Fruit fly (Drosophila melanogaster): ENCODE measurements around the gene CG18563.

The CG18563 gene

DNA sequence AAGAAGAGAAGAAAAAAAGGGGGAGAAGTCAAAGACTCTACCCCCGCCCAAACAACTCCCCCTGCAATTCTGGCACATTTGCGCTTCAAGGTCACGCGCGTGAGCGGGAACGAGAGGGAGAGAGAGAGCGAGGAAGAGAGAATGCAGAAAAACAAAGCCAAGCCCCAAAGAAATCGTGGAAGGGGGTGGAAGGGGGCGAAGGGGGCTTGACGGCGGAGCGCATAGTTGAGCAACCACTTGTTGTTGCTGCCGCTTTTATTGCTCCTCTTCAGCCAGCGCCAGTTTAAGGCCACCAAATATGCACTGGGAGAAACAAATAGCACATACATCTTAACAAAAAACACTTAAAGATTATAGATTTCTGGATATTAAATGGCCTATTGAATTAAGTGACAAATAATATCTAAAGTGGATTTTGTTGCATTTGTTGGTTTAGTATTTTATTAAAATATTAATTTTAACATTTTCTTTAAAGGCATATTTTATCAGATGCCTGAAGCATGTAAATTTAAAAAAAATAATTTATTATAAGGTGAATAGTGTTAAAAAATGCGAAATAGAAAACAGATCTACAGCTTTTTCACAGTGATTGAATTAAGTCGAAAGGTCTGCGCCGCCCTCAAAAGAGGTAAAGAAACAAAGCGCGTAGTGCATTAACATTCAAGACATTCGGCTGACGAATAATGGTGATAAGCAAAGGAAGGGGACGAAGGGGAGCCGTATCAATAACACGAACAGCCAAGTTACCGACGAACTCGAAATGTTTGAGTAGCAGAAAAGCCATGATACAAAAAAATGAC is 27.9 kb downstream of the CG18563 start:
- TF ChIP-seq bab1 (GFP tag; optimal IDR thresholded peaks at IDR 0.05) (peak; percentile 8), tj (GFP tag; optimal IDR thresholded peaks at IDR 0.05) (peak; percentile 76), Mnt (GFP tag; optimal IDR thresholded peaks at IDR 0.05) (peak; percentile 88), CG33017 (tag; optimal IDR thresholded peaks at IDR 0.05) (peak; percentile 86), CG14711 (tag; optimal IDR thresholded peaks at IDR 0.05) (peak; percentile 91), CG11617 (GFP tag; optimal IDR thresholded peaks at IDR 0.05) (peak; percentile 91), pad (GFP tag; optimal IDR thresholded peaks at IDR 0.05) (peak; percentile 85), CG1620 (GFP tag; optimal IDR thresholded peaks at IDR 0.05) (peak; percentile 44), Clk (GFP tag; optimal IDR thresholded peaks at IDR 0.05) (peak; percentile 73), CG5204 (GFP tag; optimal IDR thresholded peaks at IDR 0.05) (peak; percentile 54), CG7101 (tag; optimal IDR thresholded peaks at IDR 0.05) (peak; percentile 93), cic (GFP tag; optimal IDR thresholded peaks at IDR 0.05) (no peak), cnc (optimal IDR thresholded peaks at IDR 0.05) (no peak), CG12768 (GFP tag; optimal IDR thresholded peaks at IDR 0.05) (peak; percentile 84), kay (GFP tag; ENCODE audit: borderline replicate concordance) (peak; percentile 22), Crg-1 (GFP tag; optimal IDR thresholded peaks at IDR 0.05) (peak; percentile 31), Hr96 (GFP tag; optimal IDR thresholded peaks at IDR 0.05) (peak; percentile 19), ovo (GFP tag; optimal IDR thresholded peaks at IDR 0.05) (peak; percentile 70), toe (GFP tag; optimal IDR thresholded peaks at IDR 0.05) (no peak), CG7045 (GFP tag; optimal IDR thresholded peaks at IDR 0.05) (peak; percentile 65)

DNA sequence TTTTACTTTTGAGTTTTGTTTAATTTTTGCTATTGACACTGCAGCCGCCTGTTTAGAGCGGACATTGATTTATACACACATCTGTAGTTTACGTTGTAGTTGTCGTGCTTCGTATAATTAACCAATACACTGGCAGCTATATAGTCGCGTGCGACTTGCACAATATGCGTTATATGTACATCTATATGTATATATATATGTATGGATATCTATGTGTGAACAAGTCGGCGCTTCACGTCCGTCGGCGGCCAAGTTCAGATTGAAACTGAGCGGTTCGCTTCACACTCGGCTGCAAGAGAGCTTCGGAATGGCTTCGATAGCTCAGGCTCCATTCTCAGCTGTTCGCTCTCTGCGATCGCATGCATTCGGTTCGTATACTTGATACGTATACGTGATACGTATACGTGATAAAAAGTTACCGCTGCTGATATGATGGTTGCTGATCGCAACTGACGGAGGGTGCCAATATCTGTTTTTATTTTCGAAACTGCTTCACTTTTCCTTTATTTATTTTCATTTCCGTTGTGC is 29.9 kb downstream of the CG18563 start:
- TF ChIP-seq CG1620 (GFP tag; optimal IDR thresholded peaks at IDR 0.05) (no peak), ovo (GFP tag; optimal IDR thresholded peaks at IDR 0.05) (no peak), CG12768 (GFP tag; optimal IDR thresholded peaks at IDR 0.05) (peak; percentile 47), CG7101 (tag; optimal IDR thresholded peaks at IDR 0.05) (peak; percentile 28), toe (GFP tag; optimal IDR thresholded peaks at IDR 0.05) (peak; percentile 26), cic (GFP tag; optimal IDR thresholded peaks at IDR 0.05) (peak; percentile 93), CG14711 (tag; optimal IDR thresholded peaks at IDR 0.05) (peak; percentile 22), tj (GFP tag; optimal IDR thresholded peaks at IDR 0.05) (peak; percentile 45), CG5204 (GFP tag; optimal IDR thresholded peaks at IDR 0.05) (no peak), pad (GFP tag; optimal IDR thresholded peaks at IDR 0.05) (peak; percentile 4), bab1 (GFP tag; optimal IDR thresholded peaks at IDR 0.05) (no peak), Clk (GFP tag; optimal IDR thresholded peaks at IDR 0.05) (no peak), CG7045 (GFP tag; optimal IDR thresholded peaks at IDR 0.05) (no peak), Mnt (GFP tag; optimal IDR thresholded peaks at IDR 0.05) (peak; percentile 84), cnc (optimal IDR thresholded peaks at IDR 0.05) (no peak), Hr96 (GFP tag; optimal IDR thresholded peaks at IDR 0.05) (peak; percentile 1), Crg-1 (GFP tag; optimal IDR thresholded peaks at IDR 0.05) (peak; percentile 28), kay (GFP tag; ENCODE audit: borderline replicate concordance) (peak; percentile 94), CG33017 (tag; optimal IDR thresholded peaks at IDR 0.05) (peak; percentile 58), CG11617 (GFP tag; optimal IDR thresholded peaks at IDR 0.05) (peak; percentile 21)

DNA sequence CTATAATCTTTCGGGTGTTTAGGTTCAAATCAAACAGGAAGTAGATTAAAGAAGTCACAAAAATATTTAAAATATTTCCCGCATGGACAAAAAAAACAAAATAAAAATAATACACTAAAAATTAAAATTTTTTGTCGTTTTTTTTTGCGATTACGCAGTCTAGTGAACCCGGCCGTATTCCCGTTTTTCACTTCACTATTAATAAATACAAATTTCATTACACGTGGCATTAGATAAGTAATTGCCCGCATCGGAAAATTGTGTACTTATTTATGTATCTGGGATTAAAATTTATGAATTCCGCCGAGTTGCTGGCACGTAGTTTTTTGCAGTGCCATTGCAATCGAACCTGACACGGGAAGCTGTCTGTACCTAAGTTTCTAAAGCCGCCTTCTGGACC is 30.7 kb downstream of the CG18563 start:
- TF ChIP-seq CG1620 (GFP tag; optimal IDR thresholded peaks at IDR 0.05) (no peak), CG14711 (tag; optimal IDR thresholded peaks at IDR 0.05) (peak; percentile 28), CG7101 (tag; optimal IDR thresholded peaks at IDR 0.05) (peak; percentile 24), Clk (GFP tag; optimal IDR thresholded peaks at IDR 0.05) (no peak), pad (GFP tag; optimal IDR thresholded peaks at IDR 0.05) (no peak), CG11617 (GFP tag; optimal IDR thresholded peaks at IDR 0.05) (peak; percentile 31), Mnt (GFP tag; optimal IDR thresholded peaks at IDR 0.05) (no peak), cic (GFP tag; optimal IDR thresholded peaks at IDR 0.05) (no peak), toe (GFP tag; optimal IDR thresholded peaks at IDR 0.05) (no peak), bab1 (GFP tag; optimal IDR thresholded peaks at IDR 0.05) (no peak), CG12768 (GFP tag; optimal IDR thresholded peaks at IDR 0.05) (peak; percentile 52), ovo (GFP tag; optimal IDR thresholded peaks at IDR 0.05) (no peak), tj (GFP tag; optimal IDR thresholded peaks at IDR 0.05) (peak; percentile 19), CG33017 (tag; optimal IDR thresholded peaks at IDR 0.05) (peak; percentile 65), Crg-1 (GFP tag; optimal IDR thresholded peaks at IDR 0.05) (no peak), cnc (optimal IDR thresholded peaks at IDR 0.05) (no peak), kay (GFP tag; ENCODE audit: borderline replicate concordance) (no peak), CG7045 (GFP tag; optimal IDR thresholded peaks at IDR 0.05) (peak; percentile 30), CG5204 (GFP tag; optimal IDR thresholded peaks at IDR 0.05) (peak; percentile 58)

DNA sequence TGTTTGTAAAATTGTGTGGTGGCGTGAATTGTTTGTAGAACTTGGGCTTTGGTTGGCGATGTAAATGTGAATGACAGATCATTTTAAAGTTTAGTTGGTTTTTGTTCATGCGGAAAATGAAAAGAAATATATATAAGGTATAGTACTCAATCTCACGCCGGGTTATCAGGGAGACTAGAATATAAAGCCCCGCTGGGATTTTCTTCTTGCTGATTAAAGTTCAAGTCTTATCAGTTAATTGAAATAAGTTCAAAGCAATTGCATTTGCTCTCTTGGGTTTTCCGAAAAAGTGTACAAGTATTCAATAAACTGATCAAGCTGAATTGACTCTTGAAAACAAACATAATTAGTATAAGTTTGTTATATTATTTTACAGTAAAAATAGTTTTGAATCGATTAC is 32.4 kb downstream of the CG18563 start:
- TF ChIP-seq cic (GFP tag; optimal IDR thresholded peaks at IDR 0.05): no peak
- no peak for TF ChIP-seq Crg-1 (GFP tag; optimal IDR thresholded peaks at IDR 0.05)
- peak; percentile 3 for TF ChIP-seq kay (GFP tag; ENCODE audit: borderline replicate concordance)
- TF ChIP-seq tj (GFP tag; optimal IDR thresholded peaks at IDR 0.05): no peak

DNA sequence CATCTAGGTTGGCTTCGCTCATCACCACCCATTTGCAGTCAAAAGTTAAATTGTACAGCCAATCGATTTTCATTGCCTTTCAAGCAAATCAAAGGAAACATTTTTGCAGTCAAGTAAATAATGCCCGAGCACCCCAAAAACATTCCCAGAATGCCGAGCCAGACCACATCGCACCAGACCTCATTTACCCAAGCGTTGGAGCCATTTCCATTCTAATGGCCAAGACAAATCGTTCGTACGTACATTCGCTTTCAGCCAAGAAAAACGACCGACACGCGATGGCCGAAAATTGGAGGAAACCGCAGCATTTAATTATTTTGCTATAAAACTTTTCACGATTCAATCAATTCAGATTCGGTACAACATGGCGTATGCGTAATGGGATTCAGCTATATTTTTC is 32.8 kb downstream of the CG18563 start:
- TF ChIP-seq CG7101 (tag; optimal IDR thresholded peaks at IDR 0.05): no peak
- no peak for TF ChIP-seq CG12768 (GFP tag; optimal IDR thresholded peaks at IDR 0.05)
- no peak for TF ChIP-seq ovo (GFP tag; optimal IDR thresholded peaks at IDR 0.05)
- TF ChIP-seq kay (GFP tag; ENCODE audit: borderline replicate concordance): no peak
- TF ChIP-seq cnc (optimal IDR thresholded peaks at IDR 0.05): no peak

DNA sequence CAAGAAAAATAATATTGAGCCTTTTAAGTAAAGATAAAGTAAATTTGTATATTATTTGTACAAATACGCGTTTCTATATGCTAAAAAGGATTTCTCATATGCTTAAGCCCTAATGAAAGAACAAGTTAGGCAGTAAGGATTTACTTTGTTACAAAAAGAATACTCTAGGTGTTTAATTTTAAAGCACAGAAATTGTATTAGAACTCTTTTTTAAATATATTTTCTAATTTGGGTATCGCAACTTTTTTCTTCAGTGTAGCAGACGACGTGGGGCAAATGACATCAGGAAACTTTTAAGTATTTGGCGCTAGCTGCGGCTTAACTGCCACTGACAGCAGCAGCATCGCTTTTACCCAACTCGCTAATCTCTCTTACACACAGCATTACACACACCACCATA is 35.8 kb downstream of the CG18563 start:
- TF ChIP-seq CG33017 (tag; optimal IDR thresholded peaks at IDR 0.05) (no peak), CG14711 (tag; optimal IDR thresholded peaks at IDR 0.05) (no peak), toe (GFP tag; optimal IDR thresholded peaks at IDR 0.05) (no peak), CG7101 (tag; optimal IDR thresholded peaks at IDR 0.05) (no peak), CG12768 (GFP tag; optimal IDR thresholded peaks at IDR 0.05) (no peak), tj (GFP tag; optimal IDR thresholded peaks at IDR 0.05) (no peak), CG11617 (GFP tag; optimal IDR thresholded peaks at IDR 0.05) (no peak), CG5204 (GFP tag; optimal IDR thresholded peaks at IDR 0.05) (no peak), Mnt (GFP tag; optimal IDR thresholded peaks at IDR 0.05) (no peak), cic (GFP tag; optimal IDR thresholded peaks at IDR 0.05) (no peak), ovo (GFP tag; optimal IDR thresholded peaks at IDR 0.05) (no peak), pad (GFP tag; optimal IDR thresholded peaks at IDR 0.05) (no peak), Hr96 (GFP tag; optimal IDR thresholded peaks at IDR 0.05) (no peak), CG1620 (GFP tag; optimal IDR thresholded peaks at IDR 0.05) (no peak), kay (GFP tag; ENCODE audit: borderline replicate concordance) (no peak), cnc (optimal IDR thresholded peaks at IDR 0.05) (no peak), CG7045 (GFP tag; optimal IDR thresholded peaks at IDR 0.05) (no peak), bab1 (GFP tag; optimal IDR thresholded peaks at IDR 0.05) (no peak)
